Worm (Caenorhabditis elegans): ENCODE measurements around the gene clec-60.

Gene clec-60

DNA sequence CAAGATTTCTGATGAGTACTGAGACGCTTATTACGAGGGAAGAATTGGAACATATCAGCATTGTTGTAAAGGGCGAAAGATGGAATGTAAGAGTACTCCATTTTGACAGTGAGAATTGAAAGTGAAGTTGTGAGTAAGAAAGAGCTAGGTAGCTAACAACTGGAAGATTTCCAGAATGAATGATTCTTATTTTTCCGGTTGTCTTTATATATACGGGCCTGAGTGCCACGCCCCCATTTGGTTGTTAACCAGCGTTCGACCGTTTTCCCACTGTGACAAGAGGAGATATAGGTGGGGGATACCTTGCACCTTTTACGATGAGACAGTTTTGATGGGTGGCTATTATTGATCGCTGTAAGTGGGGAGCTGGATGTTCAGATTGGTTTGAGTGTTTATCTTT is 10.4 kb downstream of the clec-60 start, which contains the start of gene ZK666.1:
TSS of gene ZK666.1 (minus strand) at position 101 of the 400 bp plus-strand sequence.
- TF ChIP-seq unc-62 (GFP tag; optimal IDR thresholded peaks at IDR 0.05), result no peak

ce11 chrII:10470159-10470558 is 11.5 kb downstream of the clec-60 start, which contains the start of gene clec-143:
clec-143 (minus strand) TSS chrII:10470297.
- TF ChIP-seq unc-62 (GFP tag; optimal IDR thresholded peaks at IDR 0.05), result no peak

ce11 chrII:10466552-10466951 is 15.1 kb downstream of the clec-60 start, which contains the start of gene tnc-2:
tnc-2 (plus strand) TSS chrII:10466852.
- no peak for TF ChIP-seq unc-62 (GFP tag; optimal IDR thresholded peaks at IDR 0.05)

DNA sequence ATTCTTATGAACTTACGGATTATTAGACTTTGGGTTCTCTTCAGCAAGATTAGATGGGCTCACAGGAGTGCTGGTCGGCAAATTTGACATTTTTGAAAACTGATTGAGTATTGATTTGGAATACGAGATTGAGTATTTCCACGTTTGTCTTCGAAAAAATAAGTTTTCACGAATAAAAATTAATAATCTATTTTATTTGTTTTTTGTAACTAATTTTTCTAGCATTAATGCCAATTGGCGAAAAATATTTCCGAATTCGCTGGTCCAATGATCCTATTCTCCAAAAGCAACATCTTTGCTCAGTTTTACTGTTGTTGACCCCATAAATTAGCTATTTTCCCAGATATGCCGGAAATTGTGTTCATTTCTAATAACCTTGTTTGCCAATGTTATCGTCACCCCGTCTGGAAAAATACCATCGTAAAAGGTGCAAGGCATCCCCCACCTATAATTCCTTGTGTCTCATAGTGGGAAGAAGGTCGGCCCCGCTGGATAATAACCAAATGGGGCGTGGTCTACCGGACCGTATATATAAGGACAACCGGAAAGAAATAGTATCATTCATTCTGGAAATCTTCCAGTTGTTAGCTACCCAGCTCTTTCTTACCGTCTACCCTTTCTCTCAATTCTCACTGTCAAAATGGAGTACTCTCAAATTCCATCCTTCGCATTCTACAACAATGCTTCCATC is 17.3 kb downstream of the clec-60 start, which contains the start of the genes ZK673.6 and sdz-37:
TSS of gene ZK673.6 (minus strand) at position 101 of the 691 bp plus-strand sequence.
TSS of gene sdz-37 (plus strand) at position 641 of the 691 bp plus-strand sequence.
- no peak for TF ChIP-seq unc-62 (GFP tag; optimal IDR thresholded peaks at IDR 0.05)

DNA sequence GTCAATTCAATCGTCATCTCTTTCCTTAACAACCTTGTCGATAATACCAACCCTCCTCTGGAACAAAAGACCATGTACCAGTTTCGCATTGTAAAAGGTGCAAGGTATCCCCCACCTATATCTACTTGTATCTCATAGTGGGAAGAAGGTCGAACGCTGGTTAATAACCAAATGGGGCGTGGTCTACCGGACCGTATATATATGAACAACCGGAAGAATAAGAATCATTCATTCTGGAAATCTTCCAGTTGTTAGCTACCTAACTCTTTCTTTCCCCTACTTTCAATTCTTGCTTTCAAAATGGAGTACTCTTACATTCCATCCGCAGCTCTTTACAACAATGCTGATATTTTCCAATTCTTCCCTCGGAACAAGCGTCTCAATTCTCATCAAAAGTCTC is 20.5 kb downstream of the clec-60 start, which contains the start of gene ZK673.5:
TSS of gene ZK673.5 (plus strand) at position 301 of the 400 bp plus-strand sequence.
- TF ChIP-seq unc-62 (GFP tag; optimal IDR thresholded peaks at IDR 0.05), result no peak

DNA sequence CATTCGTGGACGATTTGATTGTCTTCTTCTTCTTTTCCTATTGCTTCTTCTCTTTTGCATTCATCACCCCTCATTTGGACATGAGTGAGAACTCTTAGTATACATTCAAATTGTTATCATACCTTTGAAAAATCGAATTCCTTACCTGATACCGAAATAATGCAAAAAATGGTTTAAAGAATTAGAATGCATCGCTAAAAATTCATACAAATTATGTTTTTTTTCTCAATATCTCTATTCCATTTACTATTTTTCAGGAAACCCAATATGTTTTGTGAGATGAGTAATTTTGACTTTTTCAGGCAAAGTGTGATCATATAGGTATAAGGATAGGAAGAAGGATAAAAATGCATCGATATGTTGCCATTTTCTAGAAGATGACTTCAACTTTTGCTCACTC is 24.7 kb downstream of the clec-60 start, which contains the start of gene ZK673.11:
TSS of gene ZK673.11 (plus strand) at position 301 of the 400 bp plus-strand sequence.
- TF ChIP-seq unc-62 (GFP tag; optimal IDR thresholded peaks at IDR 0.05), result no peak

DNA sequence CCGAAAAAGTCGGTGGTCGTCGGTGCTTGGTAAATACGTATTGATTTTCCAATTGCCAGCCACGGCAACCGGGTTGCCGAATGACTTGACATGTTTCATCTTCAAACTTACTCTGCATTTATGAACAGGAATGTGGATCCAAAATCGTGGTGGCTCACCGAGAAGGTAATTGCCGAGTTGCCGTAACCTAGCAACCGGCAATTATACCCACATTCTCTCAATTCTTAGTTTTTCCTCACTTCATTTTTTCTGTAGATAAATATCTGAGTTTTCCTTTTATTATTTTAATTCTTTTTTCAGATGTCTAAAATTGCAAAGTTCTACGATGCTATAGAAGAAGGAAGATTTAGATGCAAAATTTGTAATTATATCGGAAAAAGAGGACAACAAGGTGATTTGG is 29.1 kb downstream of the clec-60 start, which contains the start of gene ZK673.4:
TSS of gene ZK673.4 (plus strand) at position 301 of the 400 bp plus-strand sequence.
- no peak for TF ChIP-seq unc-62 (GFP tag; optimal IDR thresholded peaks at IDR 0.05)

ce11 chrII:10450335-10450734 is 31.3 kb downstream of the clec-60 start:
- TF ChIP-seq unc-62 (GFP tag; optimal IDR thresholded peaks at IDR 0.05), result no peak

DNA sequence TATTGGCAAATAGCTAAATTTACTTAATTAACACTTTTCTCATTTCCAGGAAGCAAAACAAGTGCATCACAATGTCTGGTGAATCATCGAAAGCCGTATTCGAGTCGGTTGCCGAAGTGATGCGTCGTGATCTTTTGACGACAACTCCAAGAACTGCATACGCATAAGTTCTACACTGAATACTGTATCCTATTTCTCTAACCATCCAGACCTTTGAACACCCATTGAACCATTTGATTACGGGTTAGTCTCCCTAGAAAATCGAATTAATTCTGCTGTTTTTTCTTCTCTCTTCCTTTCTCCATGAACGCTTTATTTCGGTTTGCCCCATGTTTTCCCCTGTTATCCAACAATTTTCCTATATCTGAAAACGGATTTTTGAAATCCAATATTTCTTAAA is 32.0 kb downstream of the clec-60 start, which contains the start of gene lin-56:
TSS of gene lin-56 (plus strand) at position 301 of the 400 bp plus-strand sequence.
- no peak for TF ChIP-seq unc-62 (GFP tag; optimal IDR thresholded peaks at IDR 0.05)

- no peak for TF ChIP-seq unc-62 (GFP tag; optimal IDR thresholded peaks at IDR 0.05)
Measured at ce11 chrII:10447348-10448316, 34.0 kb downstream of the clec-60 start, which contains the start of gene ZK673.2. ZK673.2 (plus strand) TSS chrII:10448266.

DNA sequence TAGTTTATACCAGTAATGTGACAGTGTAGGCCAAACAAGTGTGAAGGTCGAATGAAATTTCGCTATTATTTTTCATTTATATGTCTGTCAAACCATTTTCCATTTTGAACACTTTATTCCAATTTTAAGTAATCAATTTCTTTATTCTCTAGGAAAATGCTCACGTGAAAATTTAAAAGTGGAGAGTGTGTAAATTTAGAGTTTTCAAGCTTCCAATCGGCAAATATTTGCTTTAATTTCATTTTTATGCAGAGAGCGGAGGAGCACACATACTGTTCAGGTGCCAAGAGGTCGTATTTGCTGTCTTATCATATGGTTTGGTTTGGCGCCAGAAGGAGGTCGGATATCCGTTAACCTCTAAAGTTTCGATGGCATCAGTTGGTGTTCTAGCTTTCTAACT is 34.9 kb downstream of the clec-60 start:
- no peak for TF ChIP-seq unc-62 (GFP tag; optimal IDR thresholded peaks at IDR 0.05)

DNA sequence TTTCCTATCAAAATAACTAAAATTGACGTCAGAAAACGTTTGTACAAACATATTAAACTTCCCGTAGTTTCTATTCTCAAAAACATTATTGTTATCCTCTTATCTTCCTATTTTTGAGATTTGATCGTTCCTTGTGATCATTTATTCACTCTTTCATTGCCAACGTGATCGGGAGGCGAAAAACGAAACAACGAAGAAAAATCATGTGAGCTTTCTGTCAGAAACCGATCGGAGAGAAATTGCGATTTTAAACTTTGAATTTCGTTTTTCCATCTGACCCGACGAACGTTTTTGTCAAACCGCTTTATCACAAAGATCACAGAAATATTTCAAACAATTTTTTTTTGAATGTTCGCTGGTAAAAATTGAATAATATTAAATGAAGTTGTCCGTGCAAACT is 35.4 kb downstream of the clec-60 start:
- no peak for TF ChIP-seq unc-62 (GFP tag; optimal IDR thresholded peaks at IDR 0.05)

DNA sequence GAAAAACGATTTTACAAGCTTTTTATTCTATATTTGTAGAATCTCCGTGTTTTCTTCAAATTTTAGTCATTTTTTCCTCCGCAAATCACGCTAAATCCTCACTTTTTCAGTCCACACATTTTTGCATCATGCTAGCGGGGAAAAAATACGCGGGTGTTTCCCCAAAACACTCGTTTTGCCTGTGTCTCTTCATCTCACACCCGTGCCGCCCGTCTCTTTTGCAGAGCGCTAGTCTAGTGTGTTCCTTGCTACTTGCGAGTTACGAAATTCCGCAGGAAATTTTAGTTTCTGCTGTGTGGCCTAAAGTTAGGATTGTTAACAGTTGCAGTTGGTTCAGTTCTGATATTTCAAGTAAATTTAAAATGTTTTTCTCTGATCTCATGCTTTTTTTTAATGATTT is 35.9 kb downstream of the clec-60 start:
- TF ChIP-seq unc-62 (GFP tag; optimal IDR thresholded peaks at IDR 0.05), result no peak

ce11 chrII:10444971-10445707 is 36.5 kb downstream of the clec-60 start:
- no peak for TF ChIP-seq unc-62 (GFP tag; optimal IDR thresholded peaks at IDR 0.05)

ce11 chrII:10443898-10444297 is 37.8 kb downstream of the clec-60 start:
- no peak for TF ChIP-seq unc-62 (GFP tag; optimal IDR thresholded peaks at IDR 0.05)

All from whole organism, dauer.